Worm (Caenorhabditis elegans): ENCODE measurements around the gene T04F3.1.

The T04F3.1 gene

ce11 chrV:11773420-11773819 is 33.6 kb downstream of the T04F3.1 start, which contains the start of gene bus-18:
bus-18 (plus strand) TSS chrV:11773720.
- TF ChIP-seq lin-13 (tag; optimal IDR thresholded peaks at IDR 0.05) (no peak), M03D4.4 (tag; optimal IDR thresholded peaks at IDR 0.05) (no peak), sptf-1 (tag; optimal IDR thresholded peaks at IDR 0.05) (no peak), flh-1 (GFP tag; optimal IDR thresholded peaks at IDR 0.05) (no peak), drap-1 (GFP tag; optimal IDR thresholded peaks at IDR 0.05) (no peak), nhr-237 (tag; optimal IDR thresholded peaks at IDR 0.05) (no peak), hlh-1 (tag; optimal IDR thresholded peaks at IDR 0.05) (no peak), mep-1 (tag; optimal IDR thresholded peaks at IDR 0.05) (no peak), unc-62 (GFP tag; optimal IDR thresholded peaks at IDR 0.05) (no peak), lsy-2 (tag; optimal IDR thresholded peaks at IDR 0.05) (no peak), elt-1 (tag; optimal IDR thresholded peaks at IDR 0.05; ENCODE audit: borderline replicate concordance, insufficient read depth) (no peak), ceh-39 (tag; optimal IDR thresholded peaks at IDR 0.05) (no peak), cnd-1 (tag; optimal IDR thresholded peaks at IDR 0.05) (no peak), blmp-1 (tag; optimal IDR thresholded peaks at IDR 0.05) (no peak), unc-39 (tag; optimal IDR thresholded peaks at IDR 0.05) (no peak), ceh-83 (GFP tag; optimal IDR thresholded peaks at IDR 0.05) (no peak)

- TF ChIP-seq mab-5 (tag; optimal IDR thresholded peaks at IDR 0.05): no peak
- TF ChIP-seq M03D4.4 (tag; optimal IDR thresholded peaks at IDR 0.05): no peak
- TF ChIP-seq blmp-1 (tag; optimal IDR thresholded peaks at IDR 0.05): no peak
- no peak for TF ChIP-seq snpc-4 (tag; optimal IDR thresholded peaks at IDR 0.05)
- TF ChIP-seq elt-3 (tag; optimal IDR thresholded peaks at IDR 0.05): no peak
- no peak for TF ChIP-seq mep-1 (tag; optimal IDR thresholded peaks at IDR 0.05)
- no peak for TF ChIP-seq sem-2 (GFP tag; optimal IDR thresholded peaks at IDR 0.05)
- TF ChIP-seq nhr-76 (tag; optimal IDR thresholded peaks at IDR 0.05): no peak
- no peak for TF ChIP-seq mls-2 (tag; optimal IDR thresholded peaks at IDR 0.05)
- no peak for TF ChIP-seq cnd-1 (tag; optimal IDR thresholded peaks at IDR 0.05)
Measured at ce11 chrV:11773934-11774333, 34.1 kb downstream of the T04F3.1 start.

ce11 chrV:11776538-11776937 is 36.7 kb downstream of the T04F3.1 start, which contains the start of gene F55A11.6:
F55A11.6 (plus strand) TSS chrV:11776838.
- TF ChIP-seq blmp-1 (tag; optimal IDR thresholded peaks at IDR 0.05) (no peak), zip-8 (tag; optimal IDR thresholded peaks at IDR 0.05) (no peak), M03D4.4 (tag; optimal IDR thresholded peaks at IDR 0.05) (no peak), unc-39 (tag; optimal IDR thresholded peaks at IDR 0.05) (no peak), sptf-1 (tag; optimal IDR thresholded peaks at IDR 0.05) (no peak), ceh-39 (tag; optimal IDR thresholded peaks at IDR 0.05) (no peak), lin-13 (tag; optimal IDR thresholded peaks at IDR 0.05) (no peak), mep-1 (tag; optimal IDR thresholded peaks at IDR 0.05) (no peak), elt-3 (tag; optimal IDR thresholded peaks at IDR 0.05) (no peak), nhr-237 (tag; optimal IDR thresholded peaks at IDR 0.05) (no peak), snpc-4 (tag; optimal IDR thresholded peaks at IDR 0.05) (no peak), pha-4 (tag; optimal IDR thresholded peaks at IDR 0.05) (no peak), unc-62 (GFP tag; optimal IDR thresholded peaks at IDR 0.05) (no peak), ceh-83 (GFP tag; optimal IDR thresholded peaks at IDR 0.05) (no peak), mab-5 (tag; optimal IDR thresholded peaks at IDR 0.05) (no peak), ham-2 (GFP tag; optimal IDR thresholded peaks at IDR 0.05) (no peak), drap-1 (GFP tag; optimal IDR thresholded peaks at IDR 0.05) (no peak)

ce11 chrV:11777846-11778245 is 38.0 kb downstream of the T04F3.1 start:
- TF ChIP-seq pha-4 (tag; optimal IDR thresholded peaks at IDR 0.05): no peak
- TF ChIP-seq lin-32 (GFP tag; optimal IDR thresholded peaks at IDR 0.05): no peak
- peak; percentile 51 for TF ChIP-seq unc-120 (tag; optimal IDR thresholded peaks at IDR 0.05; ENCODE audit: poor library complexity, severe bottlenecking)
- no peak for TF ChIP-seq unc-39 (tag; optimal IDR thresholded peaks at IDR 0.05)
- no peak for TF ChIP-seq unc-62 (GFP tag; optimal IDR thresholded peaks at IDR 0.05)
- TF ChIP-seq elt-1 (tag; optimal IDR thresholded peaks at IDR 0.05; ENCODE audit: borderline replicate concordance, insufficient read depth): no peak
- TF ChIP-seq mab-5 (tag; optimal IDR thresholded peaks at IDR 0.05): no peak

- TF ChIP-seq elt-1 (tag; optimal IDR thresholded peaks at IDR 0.05; ENCODE audit: borderline replicate concordance, insufficient read depth) (peak; percentile 33), drap-1 (GFP tag; optimal IDR thresholded peaks at IDR 0.05) (no peak)
Measured at ce11 chrV:11779310-11779709, 39.4 kb downstream of the T04F3.1 start.

ce11 chrV:11779810-11780209 is 39.9 kb downstream of the T04F3.1 start:
- TF ChIP-seq tbx-8 (GFP tag; optimal IDR thresholded peaks at IDR 0.05): no peak
- TF ChIP-seq lin-13 (tag; optimal IDR thresholded peaks at IDR 0.05): no peak
- TF ChIP-seq unc-62 (GFP tag; optimal IDR thresholded peaks at IDR 0.05): peak; percentile 74
